Worm (Caenorhabditis elegans) whole organism, L2 larva: ENCODE results near the gene citk-2.

ENCODE experiments used
- alr-1 ChIP-seq: fragments of 150-350 bp; optimal IDR thresholded peaks from 2 replicates; lab custom pipeline; 2014; ENCODE audit warnings: missing biosample characterization, missing genetic modification characterization
- dmd-4 ChIP-seq: sonication (generic microtip); optimal IDR thresholded peaks from 2 replicates; lab custom pipeline; 2017; ENCODE audit warnings: missing biosample characterization, missing genetic modification characterization
- fos-1 ChIP-seq: fragments of 150-350 bp; optimal IDR thresholded peaks from 2 replicates; lab custom pipeline; 2014; ENCODE audit warnings: missing biosample characterization, missing genetic modification characterization
- lin-39 ChIP-seq: fragments of 150-350 bp; optimal IDR thresholded peaks from 2 replicates; lab custom pipeline; 2014; ENCODE audit warnings: missing biosample characterization, missing genetic modification reagents, missing genetic modification characterization
- mdl-1 ChIP-seq, 2 experiments: fragments of 150-350 bp in 1 of 2; sonication (generic microtip) in 1 of 2; optimal IDR thresholded peaks; 2 replicates each; lab custom pipeline; 2017; ENCODE audit warnings: missing biosample characterization in 2 of 2, missing genetic modification characterization in 2 of 2
- nhr-237 ChIP-seq: fragments of 150-350 bp; optimal IDR thresholded peaks from 2 replicates; lab custom pipeline; 2014; ENCODE audit warnings: missing biosample characterization, missing genetic modification characterization

ce11 chrII:4960690-4961089 is 38.6 kb upstream of the citk-2 start:
- peak; percentile 42 for TF ChIP-seq fos-1 (tag; lab: Kevin White, UChicago)
- TF ChIP-seq alr-1 (tag; lab: Kevin White, UChicago): no peak
- no peak for TF ChIP-seq lin-39 (tag; lab: Kevin White, UChicago)
- TF ChIP-seq nhr-237 (tag; lab: Kevin White, UChicago): no peak
- TF ChIP-seq dmd-4: no peak
- no peak for TF ChIP-seq mdl-1 (tag; optimal IDR thresholded peaks at IDR 0.05; lab: Kevin White, UChicago)
